Worm (Caenorhabditis elegans) whole organism, L3 larva: ENCODE results near the gene exos-9.

Experiments
- ceh-82 ChIP-seq: fragments of 150-350 bp; optimal IDR thresholded peaks from 2 replicates; lab custom pipeline; 2014; ENCODE audit warnings: missing biosample characterization, missing genetic modification characterization
- jun-1 ChIP-seq: fragments of 150-350 bp; optimal IDR thresholded peaks from 2 replicates; lab custom pipeline; 2014; ENCODE audit warnings: missing biosample characterization, missing genetic modification reagents, missing genetic modification characterization

- TF ChIP-seq jun-1 (tag; lab: Kevin White, UChicago), result no peak
- TF ChIP-seq ceh-82 (tag; lab: Kevin White, UChicago), result no peak
These were observed 11.8 kb upstream of the exos-9 start, which contains the start of gene R151.2 for ce11 chrIII:7209721-7210120.
